Fruit fly (Drosophila melanogaster) whole organism, embryonic: ENCODE results near the gene Ube3a.

ENCODE experiments used
- CG10431 ChIP-seq: fragments of 200-800 bp; sonication (Bioruptor generic); optimal IDR thresholded peaks from 3 replicates; lab custom pipeline; 2018; ENCODE audit warnings: missing biosample characterization, mild to moderate bottlenecking, missing genetic modification characterization
- CG10462 ChIP-seq: fragments of 200-800 bp; sonication (Bioruptor generic); optimal IDR thresholded peaks from 2 replicates; lab custom pipeline; 2016; ENCODE audit warnings: missing biosample characterization, missing genetic modification characterization
- CG11456 ChIP-seq: fragments of 200-800 bp; sonication (Bioruptor generic); IDR thresholded peaks from 3 replicates; pipeline ENCODE4 v1.3.6; 2022; ENCODE audit warnings: missing biosample characterization, missing genetic modification characterization
- CG11560 ChIP-seq: fragments of 200-800 bp; sonication (Bioruptor generic); IDR thresholded peaks from 3 replicates; pipeline ENCODE4 v1.3.6; 2022; ENCODE audit warnings: missing biosample characterization, missing genetic modification characterization
- CG12299 ChIP-seq: fragments of 200-800 bp; sonication (Bioruptor generic); optimal IDR thresholded peaks from 2 replicates; lab custom pipeline; 2018; ENCODE audit warnings: missing biosample characterization, mild to moderate bottlenecking, missing genetic modification characterization
- CG12391 ChIP-seq: fragments of 200-800 bp; sonication (Bioruptor generic); optimal IDR thresholded peaks from 3 replicates; lab custom pipeline; 2018; ENCODE audit warnings: missing biosample characterization, mild to moderate bottlenecking, missing genetic modification characterization, moderate library complexity
- CG13894 ChIP-seq: fragments of 200-800 bp; sonication (Bioruptor generic); optimal IDR thresholded peaks from 3 replicates; lab custom pipeline; 2018; ENCODE audit warnings: missing biosample characterization, mild to moderate bottlenecking, missing genetic modification characterization, moderate library complexity
- CG14441 ChIP-seq: fragments of 200-800 bp; sonication (Bioruptor generic); IDR thresholded peaks from 2 replicates; pipeline ENCODE4 v1.3.6; 2022; ENCODE audit warnings: missing biosample characterization, missing genetic modification characterization
- CG17361 ChIP-seq: fragments of 200-800 bp; sonication (Bioruptor generic); IDR thresholded peaks from 3 replicates; pipeline ENCODE4 v1.3.6; 2022; ENCODE audit warnings: missing biosample characterization, missing genetic modification characterization
- CG1832 ChIP-seq: fragments of 200-800 bp; sonication (Bioruptor generic); optimal IDR thresholded peaks from 2 replicates; lab custom pipeline; 2017; ENCODE audit warnings: missing biosample characterization, mild to moderate bottlenecking, missing genetic modification characterization, inconsistent platforms
- CG2116 ChIP-seq: fragments of 200-800 bp; sonication (Bioruptor generic); optimal IDR thresholded peaks from 3 replicates; lab custom pipeline; 2018; ENCODE audit warnings: missing biosample characterization, mild to moderate bottlenecking, missing genetic modification characterization
- CG2199 ChIP-seq: fragments of 200-800 bp; sonication (Bioruptor generic); IDR thresholded peaks from 3 replicates; pipeline ENCODE4 v1.3.6; 2022; ENCODE audit warnings: missing biosample characterization, missing genetic modification characterization
- CG3407 ChIP-seq: fragments of 200-800 bp; sonication (Bioruptor generic); optimal IDR thresholded peaks from 2 replicates; lab custom pipeline; 2018; ENCODE audit warnings: missing biosample characterization, mild to moderate bottlenecking, missing genetic modification characterization
- CG43689 ChIP-seq: fragments of 200-800 bp; sonication (Bioruptor generic); IDR thresholded peaks from 2 replicates; pipeline ENCODE4 v1.3.6; 2022; ENCODE audit warnings: missing biosample characterization, missing genetic modification characterization
- CG6654 ChIP-seq: fragments of 200-800 bp; sonication (Bioruptor generic); optimal IDR thresholded peaks from 2 replicates; lab custom pipeline; 2017; ENCODE audit warnings: missing biosample characterization, mild to moderate bottlenecking, missing genetic modification characterization
- CG6791 ChIP-seq: fragments of 200-800 bp; sonication (Bioruptor generic); IDR thresholded peaks from 3 replicates; pipeline ENCODE4 v1.3.6; 2022; ENCODE audit warnings: missing biosample characterization, missing genetic modification characterization; ENCODE audit not compliant: partially characterized antibody
- CG6854 ChIP-seq: fragments of 200-800 bp; sonication (Bioruptor generic); optimal IDR thresholded peaks from 3 replicates; lab custom pipeline; 2017; ENCODE audit warnings: missing biosample characterization, mild to moderate bottlenecking, missing genetic modification characterization
- CG7745 ChIP-seq: fragments of 200-800 bp; sonication (Bioruptor generic); optimal IDR thresholded peaks from 2 replicates; lab custom pipeline; 2018; ENCODE audit warnings: missing biosample characterization, mild to moderate bottlenecking, missing genetic modification characterization, moderate library complexity
- CG8359 ChIP-seq: fragments of 200-800 bp; sonication (Bioruptor generic); optimal IDR thresholded peaks from 2 replicates; lab custom pipeline; 2017; ENCODE audit warnings: missing biosample characterization, mild to moderate bottlenecking, missing genetic modification characterization, borderline replicate concordance
- CG8388 ChIP-seq: fragments of 200-800 bp; sonication (Bioruptor generic); optimal IDR thresholded peaks from 2 replicates; lab custom pipeline; 2019; ENCODE audit warnings: missing biosample characterization, mild to moderate bottlenecking, missing genetic modification characterization, moderate library complexity
- CG9727 ChIP-seq: fragments of 200-800 bp; sonication (Bioruptor generic); optimal IDR thresholded peaks from 3 replicates; lab custom pipeline; 2017; ENCODE audit warnings: missing biosample characterization, mild to moderate bottlenecking, missing genetic modification characterization
- CG9876 ChIP-seq: fragments of 200-800 bp; sonication (Bioruptor generic); optimal IDR thresholded peaks from 2 replicates; lab custom pipeline; 2016; ENCODE audit warnings: missing biosample characterization, missing genetic modification characterization
- HLH54F ChIP-seq: fragments of 200-800 bp; sonication (Bioruptor generic); optimal IDR thresholded peaks from 3 replicates; lab custom pipeline; 2016; ENCODE audit warnings: missing biosample characterization, missing genetic modification characterization
- Kr ChIP-seq: fragments of 200-800 bp; sonication (Bioruptor generic); optimal IDR thresholded peaks from 2 replicates; lab custom pipeline; 2017; ENCODE audit warnings: missing biosample characterization, mild to moderate bottlenecking, missing genetic modification characterization
- Lim3 ChIP-seq: fragments of 200-800 bp; sonication (Bioruptor generic); IDR thresholded peaks from 2 replicates; pipeline ENCODE4 v1.3.6; 2022; ENCODE audit warnings: missing biosample characterization, missing genetic modification characterization
- Mad ChIP-seq: fragments of 200-800 bp; sonication (Bioruptor generic); optimal IDR thresholded peaks from 2 replicates; lab custom pipeline; 2016; ENCODE audit warnings: missing biosample characterization, missing genetic modification characterization
- Med ChIP-seq: fragments of 200-800 bp; sonication (Bioruptor generic); peaks from one replicate; lab custom pipeline; 2016; ENCODE audit warnings: missing biosample characterization, missing genetic modification characterization, mild to moderate bottlenecking, inconsistent platforms, moderate library complexity
- NC2β ChIP-seq: fragments of 200-800 bp; sonication (Bioruptor generic); optimal IDR thresholded peaks from 2 replicates; lab custom pipeline; 2016; ENCODE audit warnings: missing biosample characterization, missing genetic modification characterization
- Side ChIP-seq: fragments of 200-800 bp; sonication (Bioruptor generic); optimal IDR thresholded peaks from 2 replicates; lab custom pipeline; 2016; ENCODE audit warnings: missing biosample characterization, missing genetic modification characterization
- Vsx1 ChIP-seq: fragments of 200-800 bp; sonication (Bioruptor generic); optimal IDR thresholded peaks from 2 replicates; lab custom pipeline; 2017; ENCODE audit warnings: missing biosample characterization, mild to moderate bottlenecking, missing genetic modification characterization, missing genetic modification reagents
- abd-A ChIP-seq: fragments of 200-800 bp; sonication (Bioruptor generic); optimal IDR thresholded peaks from 3 replicates; lab custom pipeline; 2019; ENCODE audit warnings: missing biosample characterization, mild to moderate bottlenecking, missing genetic modification characterization, moderate library complexity
- aop ChIP-seq: fragments of 200-800 bp; sonication (Bioruptor generic); IDR thresholded peaks from 2 replicates; pipeline ENCODE4 v1.3.6; 2022; ENCODE audit warnings: missing biosample characterization, missing genetic modification characterization
- cas ChIP-seq: fragments of 200-800 bp; sonication (Bioruptor generic); IDR thresholded peaks from 2 replicates; pipeline ENCODE4 v1.3.6; 2022; ENCODE audit warnings: missing biosample characterization, missing genetic modification characterization
- cato ChIP-seq: fragments of 200-800 bp; sonication (Bioruptor generic); optimal IDR thresholded peaks from 2 replicates; lab custom pipeline; 2016; ENCODE audit warnings: missing biosample characterization, missing genetic modification characterization, borderline replicate concordance
- chinmo ChIP-seq: fragments of 200-800 bp; sonication (Bioruptor generic); IDR thresholded peaks from 4 replicates; pipeline ENCODE4 v1.3.6; 2022; ENCODE audit warnings: missing biosample characterization, missing genetic modification characterization; ENCODE audit not compliant: partially characterized antibody
- crol ChIP-seq: fragments of 200-800 bp; sonication (Bioruptor generic); IDR thresholded peaks from 2 replicates; pipeline ENCODE4 v1.3.6; 2022; ENCODE audit warnings: missing biosample characterization, missing genetic modification characterization
- da ChIP-seq: fragments of 200-800 bp; sonication (Bioruptor generic); optimal IDR thresholded peaks from 2 replicates; lab custom pipeline; 2016; ENCODE audit warnings: missing biosample characterization, missing genetic modification characterization
- ems ChIP-seq: fragments of 200-800 bp; sonication (Bioruptor generic); optimal IDR thresholded peaks from 3 replicates; lab custom pipeline; 2016; ENCODE audit warnings: missing biosample characterization, missing genetic modification characterization
- fu2 ChIP-seq: fragments of 200-800 bp; sonication (Bioruptor generic); optimal IDR thresholded peaks from 2 replicates; lab custom pipeline; 2016; ENCODE audit warnings: missing biosample characterization, missing genetic modification characterization
- hth ChIP-seq: fragments of >200 bp; optimal IDR thresholded peaks from 2 replicates; lab custom pipeline; 2017; ENCODE audit warnings: inconsistent platforms
- jing ChIP-seq: fragments of 200-800 bp; sonication (Bioruptor generic); optimal IDR thresholded peaks from 2 replicates; lab custom pipeline; 2018; ENCODE audit warnings: missing biosample characterization, mild to moderate bottlenecking, missing genetic modification characterization
- kni ChIP-seq: fragments of 200-800 bp; sonication (Bioruptor generic); optimal IDR thresholded peaks from 3 replicates; lab custom pipeline; 2017; ENCODE audit warnings: mild to moderate bottlenecking, missing biosample characterization, missing genetic modification reagents, missing genetic modification characterization
- maf-S ChIP-seq: fragments of 200-800 bp; sonication (Bioruptor generic); optimal IDR thresholded peaks from 2 replicates; lab custom pipeline; 2016; ENCODE audit warnings: missing biosample characterization, missing genetic modification characterization
- nerfin-2 ChIP-seq: fragments of 200-800 bp; sonication (Bioruptor generic); IDR thresholded peaks from 2 replicates; pipeline ENCODE4 v1.3.6; 2022; ENCODE audit warnings: missing biosample characterization, missing genetic modification characterization; ENCODE audit not compliant: partially characterized antibody
- onecut ChIP-seq: fragments of 200-800 bp; sonication (Bioruptor generic); IDR thresholded peaks from 2 replicates; pipeline ENCODE4 v1.3.6; 2022; ENCODE audit warnings: missing biosample characterization, missing genetic modification characterization
- pros ChIP-seq: fragments of 200-800 bp; sonication (Bioruptor generic); optimal IDR thresholded peaks from 3 replicates; lab custom pipeline; 2019; ENCODE audit warnings: missing biosample characterization, mild to moderate bottlenecking, missing genetic modification characterization, moderate library complexity
- pum ChIP-seq: fragments of 200-800 bp; sonication (Bioruptor generic); optimal IDR thresholded peaks from 2 replicates; lab custom pipeline; 2016; ENCODE audit warnings: missing biosample characterization, missing genetic modification characterization
- rib ChIP-seq: fragments of 200-800 bp; sonication (Bioruptor generic); IDR thresholded peaks from 2 replicates; pipeline ENCODE4 v1.3.6; 2022; ENCODE audit warnings: missing biosample characterization, missing genetic modification characterization
- row ChIP-seq: fragments of 200-800 bp; sonication (Bioruptor generic); IDR thresholded peaks from 3 replicates; pipeline ENCODE4 v1.3.6; 2022; ENCODE audit warnings: missing biosample characterization, missing genetic modification characterization
- sob ChIP-seq: fragments of 200-800 bp; sonication (Bioruptor generic); IDR thresholded peaks from 2 replicates; pipeline ENCODE4 v1.3.6; 2022; ENCODE audit warnings: missing biosample characterization, missing genetic modification characterization
- zf30C ChIP-seq: fragments of 200-800 bp; sonication (Bioruptor generic); optimal IDR thresholded peaks from 3 replicates; lab custom pipeline; 2018; ENCODE audit warnings: missing biosample characterization, mild to moderate bottlenecking, missing genetic modification characterization

Gene Ube3a

DNA sequence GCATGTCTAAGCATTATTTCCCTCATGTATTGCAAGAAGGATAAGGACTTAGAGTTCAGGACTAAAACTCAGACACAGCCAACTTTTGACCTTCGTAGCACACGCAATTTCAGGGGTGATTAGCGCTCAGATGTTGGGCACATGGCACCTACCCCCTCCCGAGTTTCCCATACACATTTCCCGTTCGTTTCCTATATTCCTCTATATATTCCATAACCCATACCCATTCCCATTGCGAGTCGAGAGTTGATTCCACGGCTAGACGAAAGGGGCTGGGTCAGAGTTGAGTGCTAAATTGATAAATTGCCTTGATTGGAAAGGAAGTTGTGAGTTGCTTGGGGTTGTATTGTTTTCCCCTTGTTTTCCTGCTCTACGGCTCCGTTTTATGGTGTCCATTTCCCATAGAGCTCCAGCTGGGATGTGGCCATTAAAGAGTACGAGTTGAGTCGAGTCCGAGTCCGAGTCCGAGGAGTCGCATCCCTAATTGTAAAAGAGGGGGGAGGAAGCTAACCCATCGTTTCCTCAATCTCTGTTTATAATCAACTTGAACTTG is 33.7 kb upstream of the Ube3a start (continued):
- TF ChIP-seq NC2β (no peak), onecut (GFP tag; lab: Robert Waterston, UW) (no peak), chinmo (GFP tag; lab: Robert Waterston, UW) (0 out of 4 replicates have a peak, but pooled peaks have one; percentile 12), CG6791 (no peak), hth (lab: Kevin White, UChicago) (no peak), ems (no peak), aop (GFP tag; lab: Robert Waterston, UW) (no peak), CG11456 (no peak), CG13894 (tag; lab: Kevin White, UChicago) (peak; percentile 89), rib (GFP tag; lab: Robert Waterston, UW) (no peak), cato (no peak), CG2199 (GFP tag; lab: Robert Waterston, UW) (no peak), CG9727 (GFP tag; lab: Kevin White, UChicago) (peak; percentile 16), CG2116 (GFP tag; lab: Kevin White, UChicago) (no peak), cas (GFP tag; lab: Robert Waterston, UW) (no peak), CG3407 (GFP tag; lab: Kevin White, UChicago) (no peak), jing (GFP tag; lab: Kevin White, UChicago) (no peak), CG12391 (tag; lab: Kevin White, UChicago) (peak; percentile 9), CG43689 (no peak), CG9876 (GFP tag; lab: Kevin White, UChicago) (no peak), maf-S (GFP tag; lab: Kevin White, UChicago) (no peak), HLH54F (GFP tag; lab: Kevin White, UChicago) (no peak), pros (peak; percentile 92), Lim3 (GFP tag; lab: Robert Waterston, UW) (no peak), row (no peak), CG8359 (GFP tag; lab: Kevin White, UChicago) (no peak), Vsx1 (GFP tag; lab: Kevin White, UChicago) (no peak), Med (GFP tag; lab: Kevin White, UChicago) (peak; percentile 35), CG1832 (GFP tag; lab: Kevin White, UChicago) (no peak), sob (no peak), Kr (GFP tag; lab: Kevin White, UChicago) (peak; percentile 45), da (no peak), CG17361 (GFP tag; lab: Robert Waterston, UW) (no peak), pum (GFP tag; lab: Kevin White, UChicago) (no peak), crol (GFP tag; lab: Robert Waterston, UW) (0 out of 2 replicates have a peak, but pooled peaks have one; percentile 17), CG12299 (tag; lab: Kevin White, UChicago) (no peak), Mad (GFP tag; lab: Kevin White, UChicago) (no peak), fu2 (no peak), CG10431 (GFP tag; lab: Kevin White, UChicago) (no peak), nerfin-2 (GFP tag; lab: Robert Waterston, UW) (no peak), CG10462 (GFP tag; lab: Kevin White, UChicago) (no peak), Side (GFP tag; lab: Kevin White, UChicago) (no peak), CG6854 (GFP tag; lab: Kevin White, UChicago) (no peak), CG8388 (GFP tag; lab: Kevin White, UChicago) (peak; percentile 5), kni (GFP tag; lab: Kevin White, UChicago) (peak; percentile 36), CG7745 (tag; lab: Kevin White, UChicago) (no peak), abd-A (tag; lab: Kevin White, UChicago) (peak; percentile 18), CG11560 (no peak), CG14441 (no peak), CG6654 (no peak), zf30C (GFP tag; lab: Kevin White, UChicago) (peak; percentile 17)
